Worm (Caenorhabditis elegans) whole organism, L4 larva: Measurements from ENCODE around the gene gmeb-3.
A peak's percentile ranks its signal among the peaks of the same experiment; 100 is the strongest.

ENCODE experiments used
- F26F4.8 ChIP-seq: fragments of 200-800 bp; sonication (Bioruptor generic); conservative IDR thresholded peaks from 2 replicates; pipeline ENCODE4 v1.3.6; 2022; ENCODE audit warnings: missing genetic modification characterization, missing compliant biosample characterization
- F37D6.2 ChIP-seq: sonication (generic microtip); optimal IDR thresholded peaks from 2 replicates; lab custom pipeline; 2016; ENCODE audit warnings: mild to moderate bottlenecking, missing genetic modification characterization, missing compliant biosample characterization
- F49E8.2 ChIP-seq: sonication (generic microtip); optimal IDR thresholded peaks from 2 replicates; lab custom pipeline; 2016; ENCODE audit warnings: missing compliant biosample characterization, mild to moderate bottlenecking, missing genetic modification characterization, borderline replicate concordance
- Y48G9A.11 ChIP-seq: fragments of 200-800 bp; sonication (Bioruptor generic); IDR thresholded peaks from 2 replicates; pipeline ENCODE4 v1.3.6; 2022; ENCODE audit warnings: missing genetic modification reagents, missing genetic modification characterization, missing compliant biosample characterization
- ZK546.5 ChIP-seq, 2 experiments: sonication (generic microtip); optimal IDR thresholded peaks; 2 replicates each; lab custom pipeline; 2017; ENCODE audit warnings: missing biosample characterization in 2 of 2, missing genetic modification characterization in 2 of 2
- aha-1 ChIP-seq: fragments of 150-350 bp; peaks from one replicate; lab custom pipeline; 2014; ENCODE audit warnings: missing biosample characterization, missing genetic modification characterization
- ceh-28 ChIP-seq: fragments of 150-350 bp; optimal IDR thresholded peaks from 2 replicates; lab custom pipeline; 2014; ENCODE audit warnings: missing biosample characterization, missing genetic modification reagents, missing genetic modification characterization
- ceh-44 ChIP-seq: fragments of 200-800 bp; sonication (Bioruptor generic); IDR thresholded peaks from 2 replicates; pipeline ENCODE4 v1.3.6; 2022; ENCODE audit warnings: missing genetic modification reagents, missing genetic modification characterization, missing compliant biosample characterization
- ctbp-1 ChIP-seq: fragments of 200-800 bp; sonication (Bioruptor generic); IDR thresholded peaks from 2 replicates; pipeline ENCODE4 v1.3.6; 2022; ENCODE audit warnings: missing genetic modification reagents, missing genetic modification characterization, missing compliant biosample characterization
- daf-16 ChIP-seq, 3 experiments: sonication (generic microtip); optimal IDR thresholded peaks; 2 replicates each; lab custom pipeline; 2016 to 2017; ENCODE audit warnings: missing genetic modification characterization in 3 of 3, missing genetic modification reagents in 3 of 3, mild to moderate bottlenecking in 2 of 3, missing compliant biosample characterization in 2 of 3, missing biosample characterization in 1 of 3, moderate library complexity in 1 of 3
- dmd-6 ChIP-seq: fragments of 200-800 bp; sonication (Bioruptor generic); IDR thresholded peaks from 2 replicates; pipeline ENCODE4 v1.3.6; 2022; ENCODE audit warnings: missing genetic modification reagents, missing genetic modification characterization, missing compliant biosample characterization
- fkh-10 ChIP-seq: fragments of 150-350 bp; optimal IDR thresholded peaks from 2 replicates; lab custom pipeline; 2014; ENCODE audit warnings: missing biosample characterization, missing genetic modification reagents, missing genetic modification characterization
- fos-1 ChIP-seq: fragments of 150-350 bp; optimal IDR thresholded peaks from 2 replicates; lab custom pipeline; 2014; ENCODE audit warnings: missing biosample characterization, missing genetic modification characterization
- hif-1 ChIP-seq, 2 experiments: sonication (generic microtip); optimal IDR thresholded peaks; 2 replicates each; lab custom pipeline; 2016 to 2017; ENCODE audit warnings: missing compliant biosample characterization in 2 of 2, missing genetic modification characterization in 2 of 2, missing genetic modification reagents in 2 of 2, missing genotype in 2 of 2, mild to moderate bottlenecking in 1 of 2
- hlh-11 ChIP-seq: fragments of 200-800 bp; sonication (Bioruptor generic); optimal IDR thresholded peaks from 2 replicates; lab custom pipeline; 2018; ENCODE audit warnings: mild to moderate bottlenecking, missing genetic modification characterization, missing compliant biosample characterization
- hlh-30 ChIP-seq: sonication (generic microtip); optimal IDR thresholded peaks from 2 replicates; lab custom pipeline; 2017; ENCODE audit warnings: antibody characterized with exemption, mild to moderate bottlenecking, missing genetic modification characterization, missing compliant biosample characterization; ENCODE audit not compliant: insufficient read depth
- jun-1 ChIP-seq: fragments of 150-350 bp; optimal IDR thresholded peaks from 2 replicates; lab custom pipeline; 2014; ENCODE audit warnings: missing biosample characterization, missing genetic modification reagents, missing genetic modification characterization
- lin-1 ChIP-seq: fragments of 200-800 bp; sonication (Bioruptor generic); IDR thresholded peaks from 2 replicates; pipeline ENCODE4 v1.3.6; 2022; ENCODE audit warnings: missing genetic modification reagents, missing genetic modification characterization, missing compliant biosample characterization
- lin-13 ChIP-seq: fragments of 150-350 bp; optimal IDR thresholded peaks from 2 replicates; lab custom pipeline; 2014; ENCODE audit warnings: missing biosample characterization, missing genetic modification reagents, missing genetic modification characterization
- lin-39 ChIP-seq: fragments of 150-350 bp; optimal IDR thresholded peaks from 2 replicates; lab custom pipeline; 2014; ENCODE audit warnings: missing biosample characterization, missing genetic modification reagents, missing genetic modification characterization
- madf-5 ChIP-seq, 2 experiments: fragments of 200-800 bp; sonication (Bioruptor generic); IDR thresholded peaks; 2 replicates each; pipeline ENCODE4 v1.3.6; 2022; ENCODE audit warnings: missing compliant biosample characterization in 2 of 2, missing genetic modification characterization in 2 of 2
- madf-9 ChIP-seq: fragments of 200-800 bp; sonication (Bioruptor generic); conservative IDR thresholded peaks from 2 replicates; pipeline ENCODE4 v1.3.6; 2022; ENCODE audit warnings: missing genetic modification reagents, missing genetic modification characterization, missing compliant biosample characterization
- mdl-1 ChIP-seq, 2 experiments: fragments of 150-350 bp in 1 of 2; sonication (generic microtip) in 1 of 2; optimal IDR thresholded peaks; 2 replicates each; lab custom pipeline; 2014 to 2017; ENCODE audit warnings: missing biosample characterization in 2 of 2, missing genetic modification characterization in 2 of 2
- mes-2 ChIP-seq: sonication (generic microtip); optimal IDR thresholded peaks from 2 replicates; lab custom pipeline; 2016; ENCODE audit warnings: missing genotype, mild to moderate bottlenecking, missing genetic modification characterization, missing compliant biosample characterization; ENCODE audit not compliant: poor library complexity, severe bottlenecking
- mxl-2 ChIP-seq: fragments of 200-800 bp; sonication (Bioruptor generic); conservative IDR thresholded peaks from 2 replicates; pipeline ENCODE4 v1.3.6; 2022; ENCODE audit warnings: missing genetic modification reagents, missing genetic modification characterization, missing compliant biosample characterization
- nhr-102 ChIP-seq: sonication (generic microtip); optimal IDR thresholded peaks from 2 replicates; lab custom pipeline; 2016; ENCODE audit warnings: mild to moderate bottlenecking, missing genetic modification characterization, moderate library complexity, missing compliant biosample characterization
- nhr-111 ChIP-seq: fragments of 200-800 bp; sonication (Bioruptor generic); optimal IDR thresholded peaks from 2 replicates; lab custom pipeline; 2018; ENCODE audit warnings: mild to moderate bottlenecking, missing genetic modification characterization, missing compliant biosample characterization
- nhr-25 ChIP-seq: sonication (generic microtip); optimal IDR thresholded peaks from 2 replicates; lab custom pipeline; 2017; ENCODE audit warnings: missing genetic modification characterization, mild to moderate bottlenecking, missing compliant biosample characterization, antibody characterized with exemption, moderate library complexity, borderline replicate concordance; ENCODE audit not compliant: insufficient read depth
- nhr-28 ChIP-seq: fragments of 150-350 bp; optimal IDR thresholded peaks from 2 replicates; lab custom pipeline; 2014; ENCODE audit warnings: missing biosample characterization, missing genetic modification characterization
- nhr-41 ChIP-seq: fragments of 200-800 bp; sonication (Bioruptor generic); IDR thresholded peaks from 2 replicates; pipeline ENCODE4 v1.3.6; 2022; ENCODE audit warnings: missing genetic modification reagents, missing genetic modification characterization, missing compliant biosample characterization
- nhr-76 ChIP-seq: fragments of 150-350 bp; optimal IDR thresholded peaks from 2 replicates; lab custom pipeline; 2014; ENCODE audit warnings: missing biosample characterization, missing genetic modification characterization
- nhr-77 ChIP-seq: fragments of 150-350 bp; optimal IDR thresholded peaks from 2 replicates; lab custom pipeline; 2014; ENCODE audit warnings: missing biosample characterization, missing genetic modification characterization
- php-3 ChIP-seq: fragments of 200-800 bp; sonication (Bioruptor generic); IDR thresholded peaks from 2 replicates; pipeline ENCODE4 v1.3.6; 2022; ENCODE audit warnings: missing genetic modification reagents, missing genetic modification characterization, missing compliant biosample characterization
- rbr-2 ChIP-seq: sonication (generic microtip); optimal IDR thresholded peaks from 2 replicates; lab custom pipeline; 2016; ENCODE audit warnings: missing genotype, missing genetic modification characterization, missing compliant biosample characterization
- skn-1 ChIP-seq: fragments of 150-350 bp; optimal IDR thresholded peaks from 2 replicates; lab custom pipeline; 2014; ENCODE audit warnings: missing biosample characterization, missing genetic modification characterization
- snpc-1.2 ChIP-seq: fragments of 200-800 bp; sonication (Bioruptor generic); IDR thresholded peaks from 2 replicates; pipeline ENCODE4 v1.3.6; 2022; ENCODE audit warnings: missing genetic modification reagents, missing genetic modification characterization, missing compliant biosample characterization
- spr-1 ChIP-seq: sonication (generic microtip); optimal IDR thresholded peaks from 2 replicates; lab custom pipeline; 2016; ENCODE audit warnings: mild to moderate bottlenecking, missing genetic modification characterization, missing compliant biosample characterization
- spr-3 ChIP-seq: fragments of 200-800 bp; sonication (Bioruptor generic); optimal IDR thresholded peaks from 2 replicates; lab custom pipeline; 2018; ENCODE audit warnings: mild to moderate bottlenecking, missing genetic modification characterization, missing compliant biosample characterization
- tra-1 ChIP-seq: fragments of 200-800 bp; sonication (Bioruptor generic); IDR thresholded peaks from 2 replicates; pipeline ENCODE4 v1.3.6; 2022; ENCODE audit warnings: missing genetic modification reagents, missing genetic modification characterization, missing compliant biosample characterization
- vab-7 ChIP-seq: fragments of 200-800 bp; sonication (Bioruptor generic); IDR thresholded peaks from 2 replicates; pipeline ENCODE4 v1.3.6; 2022; ENCODE audit warnings: missing genetic modification reagents, missing genetic modification characterization, missing compliant biosample characterization
- zfp-2 ChIP-seq: sonication (generic microtip); optimal IDR thresholded peaks from 2 replicates; lab custom pipeline; 2016; ENCODE audit warnings: mild to moderate bottlenecking, missing genetic modification characterization, missing compliant biosample characterization
- zfp-3 ChIP-seq: fragments of 200-800 bp; sonication (Bioruptor generic); conservative IDR thresholded peaks from 2 replicates; pipeline ENCODE4 v1.3.6; 2022; ENCODE audit warnings: missing genetic modification reagents, missing genetic modification characterization, missing compliant biosample characterization
- zip-11 ChIP-seq: fragments of 200-800 bp; sonication (Bioruptor generic); IDR thresholded peaks from 2 replicates; pipeline ENCODE4 v1.3.6; 2022; ENCODE audit warnings: missing genetic modification characterization, missing compliant biosample characterization
- ztf-11 ChIP-seq: fragments of 150-350 bp; optimal IDR thresholded peaks from 2 replicates; lab custom pipeline; 2014; ENCODE audit warnings: missing biosample characterization, missing genetic modification characterization

Gene gmeb-3

DNA sequence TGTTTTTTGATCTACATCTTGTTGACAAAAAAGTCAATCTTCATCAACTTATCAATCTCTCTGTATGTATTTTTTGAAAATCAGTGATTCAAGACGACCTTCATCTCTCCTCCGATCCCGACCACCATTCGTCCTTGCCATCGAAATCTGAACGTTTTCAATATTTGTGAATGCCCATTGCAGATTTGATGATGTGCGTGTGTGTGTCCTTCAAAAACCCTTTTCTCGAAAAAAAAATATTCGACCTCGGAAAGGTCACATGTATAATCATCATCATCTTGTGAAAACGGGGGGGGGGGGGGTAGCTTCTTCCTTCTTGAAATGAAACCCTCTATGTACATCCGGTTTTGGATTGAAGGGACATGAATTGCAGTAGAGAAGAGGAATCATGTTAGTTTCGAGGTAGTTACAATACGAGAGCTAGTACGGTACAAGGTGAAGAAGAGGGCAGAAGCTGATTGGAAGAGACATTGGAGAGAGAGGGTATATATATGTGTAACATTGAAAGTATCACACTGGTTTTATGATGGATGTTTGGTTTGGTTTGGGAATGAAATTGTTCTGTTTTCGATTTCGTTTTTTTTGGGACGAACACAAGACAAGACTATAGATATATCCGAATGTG is 44.2 kb downstream of the gmeb-3 start:
- TF ChIP-seq zfp-3 (GFP tag; lab: Robert Waterston, UW) (no peak), zfp-2 (no peak), rbr-2 (tag; lab: Kevin White, UChicago) (no peak), daf-16 (GFP tag; optimal IDR thresholded peaks at IDR 0.05; lab: Kevin White, UChicago) (no peak), daf-16 (tag; optimal IDR thresholded peaks at IDR 0.05; lab: Kevin White, UChicago) (no peak), snpc-1.2 (GFP tag; lab: Robert Waterston, UW) (no peak), lin-39 (no peak), Y48G9A.11 (GFP tag; lab: Robert Waterston, UW) (no peak), jun-1 (no peak), zip-11 (GFP tag; lab: Robert Waterston, UW) (no peak), tra-1 (no peak), fkh-10 (GFP tag; lab: Kevin White, UChicago) (no peak), lin-13 (GFP tag; lab: Kevin White, UChicago) (no peak), hlh-11 (tag; lab: Kevin White, UChicago) (no peak), mxl-2 (no peak), nhr-111 (GFP tag; lab: Kevin White, UChicago) (no peak), lin-1 (no peak), madf-9 (GFP tag; lab: Robert Waterston, UW) (no peak), nhr-102 (tag; lab: Kevin White, UChicago) (no peak), hlh-30 (tag; lab: Kevin White, UChicago) (peak; percentile 53), nhr-76 (tag; lab: Kevin White, UChicago) (no peak), fos-1 (tag; lab: Kevin White, UChicago) (no peak), madf-5 (GFP tag; IDR thresholded peaks at IDR 0.05; lab: Robert Waterston, UW) (no peak), php-3 (GFP tag; lab: Robert Waterston, UW) (no peak), nhr-77 (tag; lab: Kevin White, UChicago) (no peak), ztf-11 (tag; lab: Kevin White, UChicago) (no peak), mdl-1 (tag; optimal IDR thresholded peaks at IDR 0.05; lab: Kevin White, UChicago) (no peak), nhr-28 (tag; lab: Kevin White, UChicago) (peak; percentile 20), hif-1 (tag; optimal IDR thresholded peaks at IDR 0.05; lab: Kevin White, UChicago) (no peak), nhr-25 (tag; lab: Kevin White, UChicago) (peak; percentile 69), spr-3 (GFP tag; lab: Kevin White, UChicago) (no peak), ceh-28 (no peak), ctbp-1 (GFP tag; lab: Robert Waterston, UW) (no peak), skn-1 (no peak), mes-2 (peak; percentile 11), F26F4.8 (GFP tag; lab: Robert Waterston, UW) (no peak), F49E8.2 (no peak), ZK546.5 (tag; optimal IDR thresholded peaks at IDR 0.05; lab: Kevin White, UChicago) (no peak), F37D6.2 (no peak), dmd-6 (no peak), spr-1 (no peak), aha-1 (tag; lab: Kevin White, UChicago) (peak; percentile 69), ceh-44 (GFP tag; lab: Robert Waterston, UW) (no peak), nhr-41 (no peak), vab-7 (GFP tag; lab: Robert Waterston, UW) (no peak)
